Fruit fly (Drosophila melanogaster): ENCODE data around the gene ppk27.
A peak's percentile ranks its signal among the peaks of the same experiment; 100 is the strongest.

ppk27 gene

dm6 chr3L:3772284-3772987 lies 17.4 kb upstream of the ppk27 start (continued):
- TF ChIP-seq svp (GFP tag) (peak; percentile 59), CG16779 (tag; optimal IDR thresholded peaks at IDR 0.05) (no peak), Hr4 (GFP tag; optimal IDR thresholded peaks at IDR 0.05) (peak; percentile 84), Hr38 (GFP tag; optimal IDR thresholded peaks at IDR 0.05) (no peak), CG6792 (GFP tag; optimal IDR thresholded peaks at IDR 0.05) (no peak), Eip78C (GFP tag) (peak; percentile 82), Blimp-1 (GFP tag; optimal IDR thresholded peaks at IDR 0.05) (no peak), cyc (GFP tag; optimal IDR thresholded peaks at IDR 0.05) (no peak), achi (GFP tag; optimal IDR thresholded peaks at IDR 0.05) (peak; percentile 37), spab (GFP tag; optimal IDR thresholded peaks at IDR 0.05) (no peak), Smox (GFP tag; optimal IDR thresholded peaks at IDR 0.05) (peak; percentile 19), Gug (GFP tag; IDR thresholded peaks at IDR 0.05) (no peak), salr (GFP tag; optimal IDR thresholded peaks at IDR 0.05) (no peak), net (GFP tag; optimal IDR thresholded peaks at IDR 0.05) (peak; percentile 26), CG11294 (GFP tag; IDR thresholded peaks at IDR 0.05) (peak; percentile 36), ss (GFP tag; optimal IDR thresholded peaks at IDR 0.05) (no peak), dac (GFP tag; optimal IDR thresholded peaks at IDR 0.05) (no peak), Met (GFP tag; optimal IDR thresholded peaks at IDR 0.05) (peak; percentile 48), Eip93F (GFP tag; optimal IDR thresholded peaks at IDR 0.05) (no peak), pdm3 (GFP tag; optimal IDR thresholded peaks at IDR 0.05) (peak; percentile 61), CG3919 (GFP tag; optimal IDR thresholded peaks at IDR 0.05) (no peak), CG8632 (GFP tag; optimal IDR thresholded peaks at IDR 0.05) (peak; percentile 16), CG15336 (GFP tag; IDR thresholded peaks at IDR 0.05) (peak; percentile 79), CG10669 (GFP tag; optimal IDR thresholded peaks at IDR 0.05) (no peak), CG11762 (GFP tag; optimal IDR thresholded peaks at IDR 0.05; ENCODE audit: insufficient read depth) (no peak), CG8119 (GFP tag; IDR thresholded peaks at IDR 0.05) (peak; percentile 78), Ets96B (tag; optimal IDR thresholded peaks at IDR 0.05) (no peak), CG6808 (GFP tag; optimal IDR thresholded peaks at IDR 0.05) (no peak), CG6163 (GFP tag; IDR thresholded peaks at IDR 0.05) (peak; percentile 66), CG32006 (GFP tag; optimal IDR thresholded peaks at IDR 0.05) (peak; percentile 64), Lpt (GFP tag; optimal IDR thresholded peaks at IDR 0.05) (peak; percentile 56), Sox14 (GFP tag; optimal IDR thresholded peaks at IDR 0.05) (no peak), OdsH (GFP tag; optimal IDR thresholded peaks at IDR 0.05) (peak; percentile 41), fd59A (GFP tag; optimal IDR thresholded peaks at IDR 0.05) (no peak), topi (GFP tag; optimal IDR thresholded peaks at IDR 0.05) (no peak), CG34406 (GFP tag; optimal IDR thresholded peaks at IDR 0.05) (no peak), fkh (GFP tag; optimal IDR thresholded peaks at IDR 0.05) (peak; percentile 57)

- TF ChIP-seq CG10669 (GFP tag; optimal IDR thresholded peaks at IDR 0.05) (peak; percentile 76), Sox102F (GFP tag; optimal IDR thresholded peaks at IDR 0.05) (peak; percentile 80), dac (GFP tag; optimal IDR thresholded peaks at IDR 0.05) (no peak), CG34406 (GFP tag; optimal IDR thresholded peaks at IDR 0.05) (peak; percentile 91), lz (GFP tag; optimal IDR thresholded peaks at IDR 0.05) (peak; percentile 77), ss (GFP tag; optimal IDR thresholded peaks at IDR 0.05) (peak; percentile 84 to 86), CG16779 (tag; optimal IDR thresholded peaks at IDR 0.05) (peak; percentile 61), CG6276 (GFP tag; optimal IDR thresholded peaks at IDR 0.05) (peak; percentile 73), Eip93F (GFP tag; optimal IDR thresholded peaks at IDR 0.05) (no peak), CG11902 (GFP tag; optimal IDR thresholded peaks at IDR 0.05) (peak; percentile 64), CG6854 (GFP tag; optimal IDR thresholded peaks at IDR 0.05) (peak; percentile 82), OdsH (GFP tag; optimal IDR thresholded peaks at IDR 0.05) (peak; percentile 89), net (GFP tag; optimal IDR thresholded peaks at IDR 0.05) (peak; percentile 56), Eip75B (GFP tag; optimal IDR thresholded peaks at IDR 0.05) (peak; percentile 59), CG11762 (GFP tag; optimal IDR thresholded peaks at IDR 0.05; ENCODE audit: insufficient read depth) (peak; percentile 43), esn (GFP tag; optimal IDR thresholded peaks at IDR 0.05) (peak; percentile 88), Ets96B (tag; optimal IDR thresholded peaks at IDR 0.05) (peak; percentile 76), fkh (GFP tag; optimal IDR thresholded peaks at IDR 0.05) (no peak), Met (GFP tag; optimal IDR thresholded peaks at IDR 0.05) (peak; percentile 79), CG9139 (GFP tag; optimal IDR thresholded peaks at IDR 0.05) (peak; percentile 80), Hr4 (GFP tag; optimal IDR thresholded peaks at IDR 0.05) (peak; percentile 70), Eip78C (GFP tag) (peak; percentile 97), CG8632 (GFP tag; optimal IDR thresholded peaks at IDR 0.05) (peak; percentile 87), salr (GFP tag; optimal IDR thresholded peaks at IDR 0.05) (peak; percentile 5 to 67), spab (GFP tag; optimal IDR thresholded peaks at IDR 0.05) (peak; percentile 71), CG6808 (GFP tag; optimal IDR thresholded peaks at IDR 0.05) (peak; percentile 78), CG10631 (GFP tag; optimal IDR thresholded peaks at IDR 0.05) (peak; percentile 81), eg (GFP tag; IDR thresholded peaks at IDR 0.05) (peak; percentile 94), CG15336 (GFP tag; IDR thresholded peaks at IDR 0.05) (peak; percentile 92)
These were observed 16.5 kb upstream of the ppk27 start for dm6 chr3L:3771406-3771935.

All from whole organism, prepupa.